Fruit fly (Drosophila melanogaster) whole organism, pupa: ENCODE measurements around the gene Tbc1d22.

Source experiments
- CG10348 ChIP-seq: fragments of 200-800 bp; sonication (Bioruptor generic); IDR thresholded peaks from 2 replicates; pipeline ENCODE4 v1.3.6; 2022; ENCODE audit warnings: missing biosample characterization, missing genetic modification characterization
- CG12605 ChIP-seq: fragments of 200-800 bp; sonication (Bioruptor generic); IDR thresholded peaks from 2 replicates; pipeline ENCODE4 v1.3.6; 2022; ENCODE audit warnings: missing biosample characterization, missing genetic modification characterization
- CG13204 ChIP-seq: fragments of 200-800 bp; sonication (Bioruptor generic); optimal IDR thresholded peaks from 2 replicates; lab custom pipeline; 2018; ENCODE audit warnings: missing biosample characterization, mild to moderate bottlenecking, missing genetic modification characterization, moderate library complexity
- CG14655 ChIP-seq: fragments of 200-800 bp; sonication (Bioruptor generic); optimal IDR thresholded peaks from 3 replicates; lab custom pipeline; 2017; ENCODE audit warnings: mild to moderate bottlenecking, missing biosample characterization, missing genetic modification reagents, missing genetic modification characterization
- CG15710 ChIP-seq: fragments of 200-800 bp; sonication (Bioruptor generic); optimal IDR thresholded peaks from 2 replicates; lab custom pipeline; 2018; ENCODE audit warnings: missing biosample characterization, mild to moderate bottlenecking, missing genetic modification characterization, moderate library complexity
- CG17806 ChIP-seq: fragments of 200-800 bp; sonication (Bioruptor generic); optimal IDR thresholded peaks from 2 replicates; lab custom pipeline; 2018; ENCODE audit warnings: missing biosample characterization, mild to moderate bottlenecking, missing genetic modification characterization, moderate library complexity
- CG32121 ChIP-seq: fragments of 200-800 bp; sonication (Bioruptor generic); IDR thresholded peaks from 2 replicates; pipeline ENCODE4 v1.3.6; 2022; ENCODE audit warnings: missing biosample characterization, missing genetic modification characterization
- CG34367 ChIP-seq: fragments of 200-800 bp; sonication (Bioruptor generic); optimal IDR thresholded peaks from 2 replicates; lab custom pipeline; 2018; ENCODE audit warnings: missing biosample characterization, mild to moderate bottlenecking, missing genetic modification characterization
- CG4496 ChIP-seq: fragments of 200-800 bp; sonication (Bioruptor generic); IDR thresholded peaks from 3 replicates; pipeline ENCODE4 v1.3.6; 2022; ENCODE audit warnings: missing biosample characterization, missing genetic modification characterization
- CG8159 ChIP-seq: fragments of 200-800 bp; sonication (Bioruptor generic); optimal IDR thresholded peaks from 3 replicates; lab custom pipeline; 2018; ENCODE audit warnings: missing biosample characterization, mild to moderate bottlenecking, missing genetic modification characterization, moderate library complexity
- CG8301 ChIP-seq: fragments of 200-800 bp; sonication (Bioruptor generic); optimal IDR thresholded peaks from 2 replicates; lab custom pipeline; 2018; ENCODE audit warnings: missing biosample characterization, mild to moderate bottlenecking, missing genetic modification characterization
- CG9948 ChIP-seq: fragments of 200-800 bp; sonication (Bioruptor generic); optimal IDR thresholded peaks from 2 replicates; lab custom pipeline; 2018; ENCODE audit warnings: missing biosample characterization, mild to moderate bottlenecking, missing genetic modification characterization, moderate library complexity
- D1 ChIP-seq: fragments of 200-800 bp; sonication (Bioruptor generic); optimal IDR thresholded peaks from 2 replicates; lab custom pipeline; 2018; ENCODE audit warnings: missing biosample characterization, mild to moderate bottlenecking, missing genetic modification characterization, moderate library complexity
- EcR ChIP-seq: fragments of 200-800 bp; sonication (Bioruptor generic); optimal IDR thresholded peaks from 3 replicates; lab custom pipeline; 2019; ENCODE audit warnings: missing biosample characterization, missing genetic modification characterization, mild to moderate bottlenecking, moderate library complexity, missing genetic modification reagents
- Ets98B ChIP-seq: fragments of 200-800 bp; sonication (Bioruptor generic); IDR thresholded peaks from 2 replicates; pipeline ENCODE4 v1.3.6; 2022; ENCODE audit warnings: missing biosample characterization, missing genetic modification characterization
- Pif1A ChIP-seq: fragments of 200-800 bp; sonication (Bioruptor generic); optimal IDR thresholded peaks from 3 replicates; lab custom pipeline; 2016; ENCODE audit warnings: missing biosample characterization, missing genetic modification characterization
- Pif1B ChIP-seq: fragments of 200-800 bp; sonication (Bioruptor generic); optimal IDR thresholded peaks from 3 replicates; lab custom pipeline; 2016; ENCODE audit warnings: missing biosample characterization, missing genetic modification characterization
- Snoo ChIP-seq: fragments of 200-800 bp; sonication (Bioruptor generic); optimal IDR thresholded peaks from 3 replicates; lab custom pipeline; 2017; ENCODE audit warnings: missing biosample characterization, mild to moderate bottlenecking, missing genetic modification characterization, inconsistent platforms
- fd96Ca ChIP-seq: fragments of 200-800 bp; sonication (Bioruptor generic); IDR thresholded peaks from 3 replicates; pipeline ENCODE4 v1.3.6; 2022; ENCODE audit warnings: missing biosample characterization, missing genetic modification characterization
- gl ChIP-seq: fragments of 200-800 bp; sonication (Bioruptor generic); optimal IDR thresholded peaks from 2 replicates; lab custom pipeline; 2018; ENCODE audit warnings: missing biosample characterization, mild to moderate bottlenecking, missing genetic modification characterization
- rn ChIP-seq: fragments of 200-800 bp; sonication (Bioruptor generic); IDR thresholded peaks from 2 replicates; pipeline ENCODE4 v1.3.6; 2022; ENCODE audit warnings: missing biosample characterization, missing genetic modification characterization

The Tbc1d22 gene

dm6 chr3R:21069742-21070141 is 32.3 kb upstream of the Tbc1d22 start:
- TF ChIP-seq D1 (tag; lab: Kevin White, UChicago): peak; percentile 58
- TF ChIP-seq fd96Ca: no peak
- TF ChIP-seq CG4496 (GFP tag; lab: Robert Waterston, UW): no peak
- TF ChIP-seq Pif1A (GFP tag; lab: Kevin White, UChicago): no peak
- no peak for TF ChIP-seq CG12605 (GFP tag; lab: Robert Waterston, UW)
- no peak for TF ChIP-seq CG9948 (tag; lab: Kevin White, UChicago)
- no peak for TF ChIP-seq CG8301
- no peak for TF ChIP-seq CG14655 (GFP tag; lab: Kevin White, UChicago)

- TF ChIP-seq CG34367 (no peak), CG13204 (GFP tag; lab: Kevin White, UChicago) (no peak), Pif1B (GFP tag; lab: Kevin White, UChicago) (no peak), CG15710 (tag; lab: Kevin White, UChicago) (no peak), gl (no peak), CG8159 (tag; lab: Kevin White, UChicago) (no peak), CG4496 (GFP tag; lab: Robert Waterston, UW) (no peak), Pif1A (GFP tag; lab: Kevin White, UChicago) (no peak), Ets98B (GFP tag; lab: Robert Waterston, UW) (no peak), CG8301 (no peak), CG12605 (GFP tag; lab: Robert Waterston, UW) (no peak), CG32121 (GFP tag; lab: Robert Waterston, UW) (no peak), CG14655 (GFP tag; lab: Kevin White, UChicago) (no peak), rn (GFP tag; lab: Robert Waterston, UW) (no peak), CG10348 (GFP tag; lab: Robert Waterston, UW) (no peak), CG9948 (tag; lab: Kevin White, UChicago) (no peak), CG17806 (tag; lab: Kevin White, UChicago) (no peak), EcR (GFP tag; lab: Kevin White, UChicago) (no peak)
These were observed 30.7 kb upstream of the Tbc1d22 start for dm6 chr3R:21071312-21071711.

- TF ChIP-seq CG17806 (tag; lab: Kevin White, UChicago): no peak
- no peak for TF ChIP-seq CG13204 (GFP tag; lab: Kevin White, UChicago)
- no peak for TF ChIP-seq Pif1B (GFP tag; lab: Kevin White, UChicago)
- TF ChIP-seq CG8159 (tag; lab: Kevin White, UChicago): no peak
- TF ChIP-seq rn (GFP tag; lab: Robert Waterston, UW): no peak
- TF ChIP-seq CG32121 (GFP tag; lab: Robert Waterston, UW): no peak
- TF ChIP-seq CG14655 (GFP tag; lab: Kevin White, UChicago): no peak
- TF ChIP-seq gl: no peak
- TF ChIP-seq CG10348 (GFP tag; lab: Robert Waterston, UW): no peak
- no peak for TF ChIP-seq EcR (GFP tag; lab: Kevin White, UChicago)
- TF ChIP-seq D1 (tag; lab: Kevin White, UChicago): no peak
- TF ChIP-seq fd96Ca: no peak
- TF ChIP-seq CG12605 (GFP tag; lab: Robert Waterston, UW): no peak
- TF ChIP-seq, all 21 proteins: peak for 0
These were observed 30.0 kb upstream of the Tbc1d22 start for dm6 chr3R:21071943-21072500.

dm6 chr3R:21073141-21073540 is 28.9 kb upstream of the Tbc1d22 start, which contains the start of gene r-l:
TSS of gene r-l (minus strand) at chr3R:21073319.
- no peak for TF ChIP-seq CG9948 (tag; lab: Kevin White, UChicago)
- TF ChIP-seq CG10348 (GFP tag; lab: Robert Waterston, UW): no peak
- peak; percentile 22 for TF ChIP-seq EcR (GFP tag; lab: Kevin White, UChicago)

dm6 chr3R:21073707-21074106 is 28.3 kb upstream of the Tbc1d22 start, which contains the start of gene dmrt93B:
TSS of gene dmrt93B (plus strand) at chr3R:21074007.
- TF ChIP-seq CG32121 (GFP tag; lab: Robert Waterston, UW) (no peak), EcR (GFP tag; lab: Kevin White, UChicago) (no peak), gl (no peak), CG17806 (tag; lab: Kevin White, UChicago) (no peak), Ets98B (GFP tag; lab: Robert Waterston, UW) (no peak), fd96Ca (no peak), Pif1A (GFP tag; lab: Kevin White, UChicago) (no peak), CG9948 (tag; lab: Kevin White, UChicago) (no peak), CG10348 (GFP tag; lab: Robert Waterston, UW) (no peak), CG4496 (GFP tag; lab: Robert Waterston, UW) (no peak), Pif1B (GFP tag; lab: Kevin White, UChicago) (no peak), CG13204 (GFP tag; lab: Kevin White, UChicago) (no peak), CG8159 (tag; lab: Kevin White, UChicago) (no peak), CG34367 (no peak), CG15710 (tag; lab: Kevin White, UChicago) (no peak), CG8301 (no peak), CG14655 (GFP tag; lab: Kevin White, UChicago) (no peak), CG12605 (GFP tag; lab: Robert Waterston, UW) (no peak), Snoo (no peak)

dm6 chr3R:21077577-21077976 is 24.4 kb upstream of the Tbc1d22 start:
- TF ChIP-seq CG34367 (no peak), CG8301 (no peak), fd96Ca (no peak), rn (GFP tag; lab: Robert Waterston, UW) (no peak), Snoo (no peak), D1 (tag; lab: Kevin White, UChicago) (no peak)
